Worm (Caenorhabditis elegans) whole organism, L2 larva: ENCODE measurements around the gene cts-1.

Experiments
- aly-2 ChIP-seq: fragments of 150-350 bp; optimal IDR thresholded peaks from 2 replicates; lab custom pipeline; 2014; ENCODE audit warnings: missing biosample characterization, missing genetic modification characterization
- ama-1 ChIP-seq: fragments of 150-350 bp; optimal IDR thresholded peaks from 2 replicates; lab custom pipeline; 2018; ENCODE audit warnings: inconsistent platforms
- lin-11 ChIP-seq: fragments of 150-350 bp; sonication (generic microtip); optimal IDR thresholded peaks from 2 replicates; lab custom pipeline; 2014; ENCODE audit warnings: missing biosample characterization, missing genetic modification characterization, inconsistent platforms, mixed read lengths
- nhr-237 ChIP-seq: fragments of 150-350 bp; optimal IDR thresholded peaks from 2 replicates; lab custom pipeline; 2014; ENCODE audit warnings: missing biosample characterization, missing genetic modification characterization
- nhr-25 ChIP-seq: fragments of 150-350 bp; sonication (generic microtip); optimal IDR thresholded peaks from 3 replicates; lab custom pipeline; 2014; ENCODE audit warnings: missing biosample characterization, missing genetic modification characterization
- nhr-77 ChIP-seq: fragments of 150-350 bp; optimal IDR thresholded peaks from 2 replicates; lab custom pipeline; 2014; ENCODE audit warnings: missing biosample characterization, missing genetic modification characterization

DNA sequence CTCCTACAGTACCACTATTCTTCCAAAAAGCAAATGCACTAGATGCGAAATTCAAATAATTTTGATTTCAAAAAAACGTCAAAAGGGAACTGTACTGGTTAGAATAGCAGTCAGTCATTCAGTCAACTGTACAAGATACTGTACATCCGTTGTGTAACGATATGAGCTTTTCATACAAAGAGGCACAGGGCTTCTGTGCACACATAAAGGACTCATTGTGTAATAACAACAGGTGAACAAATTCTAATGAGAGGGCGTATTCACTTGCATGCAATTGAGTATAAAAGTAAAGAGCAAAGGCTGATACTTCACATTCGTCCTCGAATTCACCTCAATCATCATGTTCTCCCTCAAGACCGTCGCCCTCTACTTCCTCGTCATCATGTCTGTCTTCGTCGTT lies 19.0 kb downstream of the cts-1 start, which contains the start of gene dod-6:
- TF ChIP-seq nhr-237: no peak
- TF ChIP-seq nhr-77: no peak
- TF ChIP-seq lin-11: no peak
- TF ChIP-seq nhr-25 (tag; lab: Kevin White, UChicago): no peak
- TF ChIP-seq aly-2 (tag; lab: Kevin White, UChicago): no peak
- TF ChIP-seq ama-1 (lab: Kevin White, UChicago): no peak
